Fruit fly (Drosophila melanogaster) whole organism, embryonic: ENCODE results near the gene Cyt-c-d.

Experiments used
- ATbp ChIP-seq: fragments of 200-800 bp; sonication (Bioruptor generic); optimal IDR thresholded peaks from 2 replicates; lab custom pipeline; 2017; ENCODE audit warnings: missing biosample characterization, mild to moderate bottlenecking, missing genetic modification characterization, missing genetic modification reagents
- Atf6 ChIP-seq: fragments of 200-800 bp; sonication (Bioruptor generic); IDR thresholded peaks from 2 replicates; pipeline ENCODE4 v1.3.6; 2022; ENCODE audit warnings: missing biosample characterization, missing genetic modification characterization
- B-H2 ChIP-seq: fragments of 200-800 bp; sonication (Bioruptor generic); optimal IDR thresholded peaks from 2 replicates; lab custom pipeline; 2018; ENCODE audit warnings: missing biosample characterization, mild to moderate bottlenecking, missing genetic modification characterization
- CG11456 ChIP-seq: fragments of 200-800 bp; sonication (Bioruptor generic); IDR thresholded peaks from 3 replicates; pipeline ENCODE4 v1.3.6; 2022; ENCODE audit warnings: missing biosample characterization, missing genetic modification characterization
- CG11504 ChIP-seq: fragments of 200-800 bp; sonication (Bioruptor generic); optimal IDR thresholded peaks from 3 replicates; lab custom pipeline; 2019; ENCODE audit warnings: missing biosample characterization, mild to moderate bottlenecking, missing genetic modification characterization, moderate library complexity
- CG13624 ChIP-seq: fragments of 200-800 bp; sonication (Bioruptor generic); optimal IDR thresholded peaks from 2 replicates; lab custom pipeline; 2016; ENCODE audit warnings: missing biosample characterization, missing genetic modification characterization
- CG14441 ChIP-seq: fragments of 200-800 bp; sonication (Bioruptor generic); IDR thresholded peaks from 2 replicates; pipeline ENCODE4 v1.3.6; 2022; ENCODE audit warnings: missing biosample characterization, missing genetic modification characterization
- CG1529 ChIP-seq: fragments of 200-800 bp; sonication (Bioruptor generic); optimal IDR thresholded peaks from 3 replicates; lab custom pipeline; 2018; ENCODE audit warnings: missing biosample characterization, missing genetic modification characterization
- CG16815 ChIP-seq: fragments of 200-800 bp; sonication (Bioruptor generic); optimal IDR thresholded peaks from 3 replicates; lab custom pipeline; 2017; ENCODE audit warnings: missing biosample characterization, mild to moderate bottlenecking, missing genetic modification characterization
- CG2116 ChIP-seq: fragments of 200-800 bp; sonication (Bioruptor generic); optimal IDR thresholded peaks from 3 replicates; lab custom pipeline; 2018; ENCODE audit warnings: missing biosample characterization, mild to moderate bottlenecking, missing genetic modification characterization
- CG2889 ChIP-seq: fragments of 200-800 bp; sonication (Bioruptor generic); IDR thresholded peaks from 3 replicates; pipeline ENCODE4 v1.3.6; 2022; ENCODE audit warnings: missing biosample characterization, missing genetic modification characterization
- CG31388 ChIP-seq: fragments of 200-800 bp; sonication (Bioruptor generic); optimal IDR thresholded peaks from 2 replicates; lab custom pipeline; 2016; ENCODE audit warnings: missing biosample characterization, missing genetic modification characterization
- CG34376 ChIP-seq: fragments of 200-800 bp; sonication (Bioruptor generic); optimal IDR thresholded peaks from 2 replicates; lab custom pipeline; 2018; ENCODE audit warnings: missing biosample characterization, mild to moderate bottlenecking, missing genetic modification characterization
- CG7372 ChIP-seq: fragments of 200-800 bp; sonication (Bioruptor generic); IDR thresholded peaks from 2 replicates; pipeline ENCODE4 v1.3.6; 2022; ENCODE audit warnings: missing biosample characterization, missing genetic modification characterization
- CG7987 ChIP-seq: fragments of 200-800 bp; sonication (Bioruptor generic); optimal IDR thresholded peaks from 2 replicates; lab custom pipeline; 2018; ENCODE audit warnings: missing biosample characterization, mild to moderate bottlenecking, missing genetic modification characterization, moderate library complexity
- CG8290 ChIP-seq, 3 experiments: fragments of 200-800 bp; sonication (Bioruptor generic); optimal IDR thresholded peaks; 2 replicates each; lab custom pipeline; 2016 to 2019; ENCODE audit warnings: missing biosample characterization in 3 of 3, missing genetic modification characterization in 3 of 3, mild to moderate bottlenecking in 2 of 3, moderate library complexity in 1 of 3
- CG8388 ChIP-seq: fragments of 200-800 bp; sonication (Bioruptor generic); optimal IDR thresholded peaks from 2 replicates; lab custom pipeline; 2019; ENCODE audit warnings: missing biosample characterization, mild to moderate bottlenecking, missing genetic modification characterization, moderate library complexity
- CrebB ChIP-seq: fragments of 200-800 bp; sonication (Bioruptor generic); optimal IDR thresholded peaks from 3 replicates; lab custom pipeline; 2018; ENCODE audit warnings: missing biosample characterization, mild to moderate bottlenecking, missing genetic modification characterization
- Dll ChIP-seq: fragments of 200-800 bp; sonication (Bioruptor generic); IDR thresholded peaks from 4 replicates; pipeline ENCODE4 v1.3.6; 2022; ENCODE audit warnings: missing biosample characterization, missing genetic modification characterization; ENCODE audit not compliant: partially characterized antibody
- Gug ChIP-seq: fragments of 200-800 bp; sonication (Bioruptor generic); IDR thresholded peaks from 4 replicates; pipeline ENCODE4 v1.3.6; 2022; ENCODE audit warnings: missing biosample characterization, missing genetic modification characterization
- Lpt ChIP-seq: fragments of >200 bp; optimal IDR thresholded peaks from 2 replicates; lab custom pipeline; 2018; ENCODE audit warnings: missing biosample characterization, missing genetic modification characterization
- MTF-1 ChIP-seq: fragments of 200-800 bp; sonication (Bioruptor generic); optimal IDR thresholded peaks from 2 replicates; lab custom pipeline; 2018; ENCODE audit warnings: missing biosample characterization, mild to moderate bottlenecking, missing genetic modification characterization, borderline replicate concordance
- NC2β ChIP-seq: fragments of 200-800 bp; sonication (Bioruptor generic); optimal IDR thresholded peaks from 2 replicates; lab custom pipeline; 2016; ENCODE audit warnings: missing biosample characterization, missing genetic modification characterization
- Opbp ChIP-seq: fragments of 200-800 bp; sonication (Bioruptor generic); IDR thresholded peaks from 3 replicates; pipeline ENCODE4 v1.3.6; 2022; ENCODE audit warnings: missing biosample characterization, missing genetic modification characterization; ENCODE audit not compliant: partially characterized antibody
- Rfx ChIP-seq: fragments of 200-800 bp; sonication (Bioruptor generic); IDR thresholded peaks from 2 replicates; pipeline ENCODE4 v1.3.6; 2022; ENCODE audit warnings: missing biosample characterization, missing genetic modification characterization
- Sin3A ChIP-seq: fragments of >200 bp; optimal IDR thresholded peaks from 2 replicates; lab custom pipeline; 2018
- Sry-β ChIP-seq: fragments of 200-800 bp; sonication (Bioruptor generic); optimal IDR thresholded peaks from 2 replicates; lab custom pipeline; 2018; ENCODE audit warnings: missing biosample characterization, mild to moderate bottlenecking, missing genetic modification characterization, moderate library complexity
- Xbp1 ChIP-seq: fragments of 200-800 bp; sonication (Bioruptor generic); optimal IDR thresholded peaks from 3 replicates; lab custom pipeline; 2016; ENCODE audit warnings: missing biosample characterization, mild to moderate bottlenecking, missing genetic modification characterization
- YL-1 ChIP-seq: fragments of 200-800 bp; sonication (Bioruptor generic); optimal IDR thresholded peaks from 3 replicates; lab custom pipeline; 2017; ENCODE audit warnings: missing biosample characterization, mild to moderate bottlenecking, missing genetic modification characterization
- amos ChIP-seq: fragments of 200-800 bp; sonication (Bioruptor generic); IDR thresholded peaks from 2 replicates; pipeline ENCODE4 v1.3.6; 2022; ENCODE audit warnings: missing biosample characterization, missing genetic modification characterization; ENCODE audit not compliant: partially characterized antibody
- aop ChIP-seq: fragments of 200-800 bp; sonication (Bioruptor generic); IDR thresholded peaks from 2 replicates; pipeline ENCODE4 v1.3.6; 2022; ENCODE audit warnings: missing biosample characterization, missing genetic modification characterization
- bsh ChIP-seq, 2 experiments: fragments of 200-800 bp; sonication (Bioruptor generic); optimal IDR thresholded peaks; 2 replicates each; lab custom pipeline; 2017 to 2018; ENCODE audit warnings: mild to moderate bottlenecking in 2 of 2, missing biosample characterization in 2 of 2, missing genetic modification characterization in 2 of 2, moderate library complexity in 1 of 2
- cad ChIP-seq: fragments of >200 bp; optimal IDR thresholded peaks from 2 replicates; lab custom pipeline; 2017; ENCODE audit warnings: missing biosample characterization, missing genetic modification characterization
- chif ChIP-seq, 2 experiments: fragments of 200-800 bp; sonication (Bioruptor generic); optimal IDR thresholded peaks; 3 replicates each; lab custom pipeline; 2016; ENCODE audit warnings: missing biosample characterization in 2 of 2, missing genetic modification characterization in 2 of 2
- chm ChIP-seq: fragments of 200-800 bp; sonication (Bioruptor generic); IDR thresholded peaks from 2 replicates; pipeline ENCODE4 v1.3.6; 2022; ENCODE audit warnings: missing biosample characterization, missing genetic modification characterization
- eve ChIP-seq, 2 experiments: fragments of >200 bp; optimal IDR thresholded peaks; 2 replicates each; lab custom pipeline; 2017; ENCODE audit warnings: missing biosample characterization in 2 of 2, missing genetic modification characterization in 2 of 2
- fd64A ChIP-seq: fragments of 200-800 bp; sonication (Bioruptor generic); optimal IDR thresholded peaks from 3 replicates; lab custom pipeline; 2018; ENCODE audit warnings: missing biosample characterization, mild to moderate bottlenecking, missing genetic modification characterization
- jing ChIP-seq: fragments of 200-800 bp; sonication (Bioruptor generic); optimal IDR thresholded peaks from 2 replicates; lab custom pipeline; 2018; ENCODE audit warnings: missing biosample characterization, mild to moderate bottlenecking, missing genetic modification characterization
- knrl ChIP-seq: fragments of 200-800 bp; sonication (Bioruptor generic); IDR thresholded peaks from 3 replicates; pipeline ENCODE4 v1.3.6; 2022; ENCODE audit warnings: missing biosample characterization, missing genetic modification characterization; ENCODE audit not compliant: partially characterized antibody
- sc ChIP-seq, 3 experiments: fragments of >200 bp in 2 of 3; fragments of 200-800 bp in 1 of 3; sonication (Bioruptor generic) in 1 of 3; optimal IDR thresholded peaks; 2 replicates in 2 of 3; 3 replicates in 1 of 3; lab custom pipeline; 2017; ENCODE audit warnings: mild to moderate bottlenecking in 1 of 3, missing biosample characterization in 1 of 3, missing genetic modification characterization in 1 of 3, missing genetic modification reagents in 1 of 3
- so ChIP-seq: fragments of 200-800 bp; sonication (Bioruptor generic); IDR thresholded peaks from 3 replicates; pipeline ENCODE4 v1.3.6; 2022; ENCODE audit warnings: missing biosample characterization, missing genetic modification characterization
- ssp ChIP-seq: fragments of 200-800 bp; sonication (Bioruptor generic); IDR thresholded peaks from 2 replicates; pipeline ENCODE4 v1.3.6; 2022; ENCODE audit warnings: missing biosample characterization, missing genetic modification characterization
- stwl ChIP-seq: fragments of 200-800 bp; sonication (Bioruptor generic); optimal IDR thresholded peaks from 3 replicates; lab custom pipeline; 2018; ENCODE audit warnings: missing biosample characterization, mild to moderate bottlenecking, missing genetic modification characterization, moderate library complexity
- trh ChIP-seq: fragments of 200-800 bp; sonication (Bioruptor generic); optimal IDR thresholded peaks from 2 replicates; lab custom pipeline; 2016; ENCODE audit warnings: missing biosample characterization, missing genetic modification characterization
- unpg ChIP-seq: fragments of 200-800 bp; sonication (Bioruptor generic); optimal IDR thresholded peaks from 3 replicates; lab custom pipeline; 2018; ENCODE audit warnings: missing biosample characterization, mild to moderate bottlenecking, missing genetic modification characterization, moderate library complexity
- wek ChIP-seq: fragments of 200-800 bp; sonication (Bioruptor generic); optimal IDR thresholded peaks from 3 replicates; lab custom pipeline; 2018; ENCODE audit warnings: missing biosample characterization, mild to moderate bottlenecking, missing genetic modification characterization, moderate library complexity
- wor ChIP-seq: fragments of 200-800 bp; sonication (Bioruptor generic); IDR thresholded peaks from 2 replicates; pipeline ENCODE4 v1.3.6; 2022; ENCODE audit warnings: missing biosample characterization, missing genetic modification characterization

Gene Cyt-c-d

dm6 chr2L:16720707-16721700 lies 5.3 kb downstream of the Cyt-c-d start (continued):
- peak; percentile 90 for TF ChIP-seq wor
- TF ChIP-seq CG11456 (GFP tag; lab: Robert Waterston, UW) = peak; percentile 95
- TF ChIP-seq chm = peak; percentile 94
- peak; percentile 97 for TF ChIP-seq CG14441 (GFP tag; lab: Robert Waterston, UW)
- TF ChIP-seq CG11504 (tag; lab: Kevin White, UChicago) = peak; percentile 89
- TF ChIP-seq unpg = peak; percentile 88
- no peak for TF ChIP-seq B-H2 (GFP tag; lab: Kevin White, UChicago)
- peak; percentile 64 for TF ChIP-seq CG2116 (GFP tag; lab: Kevin White, UChicago)
- TF ChIP-seq CG8290 (GFP tag; optimal IDR thresholded peaks at IDR 0.05; lab: Kevin White, UChicago) = peak; percentile 50
- TF ChIP-seq CG8290 (tag; optimal IDR thresholded peaks at IDR 0.05; lab: Kevin White, UChicago) = peak; percentile 16 to 26
- TF ChIP-seq fd64A (GFP tag; lab: Kevin White, UChicago) = peak; percentile 77
- peak in 1 of 2 experiments; percentile 97 for TF ChIP-seq eve (GFP tag; optimal IDR thresholded peaks at IDR 0.05; lab: Kevin White, UChicago)
- peak; percentile 87 for TF ChIP-seq ATbp (GFP tag; lab: Kevin White, UChicago)
- TF ChIP-seq Sin3A = no peak
- TF ChIP-seq CG13624 (GFP tag; lab: Kevin White, UChicago) = peak; percentile 70
- peak; percentile 85 for TF ChIP-seq CG7372 (GFP tag; lab: Robert Waterston, UW)
- TF ChIP-seq Opbp (GFP tag; lab: Robert Waterston, UW) = no peak
- peak; percentile 77 for TF ChIP-seq CG1529 (GFP tag; lab: Kevin White, UChicago)
- peak; percentile 87 for TF ChIP-seq CG2889 (GFP tag; lab: Robert Waterston, UW)
- TF ChIP-seq bsh (GFP tag; optimal IDR thresholded peaks at IDR 0.05; lab: Kevin White, UChicago) = peak; percentile 65 to 90
- peak; percentile 94 for TF ChIP-seq Rfx (GFP tag; lab: Robert Waterston, UW)
- peak; percentile 88 for TF ChIP-seq CG31388 (GFP tag; lab: Kevin White, UChicago)
- TF ChIP-seq CrebB (tag; lab: Kevin White, UChicago) = peak; percentile 57
- peak; percentile 94 for TF ChIP-seq CG8388 (GFP tag; lab: Kevin White, UChicago)
- TF ChIP-seq Atf6 = peak; percentile 93
- no peak for TF ChIP-seq cad (GFP tag; lab: Kevin White, UChicago)
- TF ChIP-seq YL-1 (GFP tag; lab: Kevin White, UChicago) = peak; percentile 22
- peak; percentile 22 for TF ChIP-seq stwl
- TF ChIP-seq amos (GFP tag; lab: Robert Waterston, UW) = no peak; the same call in 1 of the 2 replicates
- peak; percentile 90 for TF ChIP-seq Gug (GFP tag; lab: Robert Waterston, UW)
- TF ChIP-seq NC2β = peak; percentile 61
- TF ChIP-seq so (GFP tag; lab: Robert Waterston, UW) = peak; percentile 94
- peak; percentile 85 for TF ChIP-seq jing
- TF ChIP-seq CG34376 = peak; percentile 20
- TF ChIP-seq trh (GFP tag; lab: Kevin White, UChicago) = peak; percentile 74
- peak; percentile 96 for TF ChIP-seq Xbp1 (GFP tag; lab: Kevin White, UChicago)
- no peak for TF ChIP-seq Dll (GFP tag; lab: Robert Waterston, UW)
- no peak for TF ChIP-seq sc (optimal IDR thresholded peaks at IDR 0.05; lab: Kevin White, UChicago)
- peak; percentile 74 for TF ChIP-seq sc (GFP tag; optimal IDR thresholded peaks at IDR 0.05; lab: Kevin White, UChicago)
- TF ChIP-seq knrl (GFP tag; lab: Robert Waterston, UW) = no peak
- TF ChIP-seq MTF-1 (GFP tag; lab: Kevin White, UChicago) = peak; percentile 80
- TF ChIP-seq Sry-β (GFP tag; lab: Kevin White, UChicago) = peak; percentile 30
- TF ChIP-seq aop = peak; percentile 83
- no peak for TF ChIP-seq Lpt
- TF ChIP-seq ssp (GFP tag; lab: Robert Waterston, UW) = peak; percentile 88
- TF ChIP-seq CG7987 (GFP tag; lab: Kevin White, UChicago) = peak; percentile 90
- peak; percentile 59 to 87 for TF ChIP-seq chif (GFP tag; optimal IDR thresholded peaks at IDR 0.05; lab: Kevin White, UChicago)
- TF ChIP-seq wek (GFP tag; lab: Kevin White, UChicago) = peak; percentile 41
- TF ChIP-seq CG16815 (GFP tag; lab: Kevin White, UChicago) = peak; percentile 51
